Fruit fly (Drosophila melanogaster) whole organism, embryonic: ENCODE data around the gene Tsp29Fa.

Source experiments
- Bteb2 ChIP-seq: fragments of 200-800 bp; sonication (Bioruptor generic); optimal IDR thresholded peaks from 2 replicates; lab custom pipeline; 2016; ENCODE audit warnings: missing biosample characterization, missing genetic modification characterization
- CG10274 ChIP-seq: fragments of 200-800 bp; sonication (Bioruptor generic); optimal IDR thresholded peaks from 3 replicates; lab custom pipeline; 2017; ENCODE audit warnings: missing biosample characterization, mild to moderate bottlenecking, missing genetic modification characterization
- CG10543 ChIP-seq: fragments of 200-800 bp; sonication (Bioruptor generic); optimal IDR thresholded peaks from 3 replicates; lab custom pipeline; 2017; ENCODE audit warnings: missing biosample characterization, mild to moderate bottlenecking, missing genetic modification characterization, moderate library complexity
- CG10959 ChIP-seq: fragments of 200-800 bp; sonication (Bioruptor generic); IDR thresholded peaks from 2 replicates; pipeline ENCODE4 v1.3.6; 2022; ENCODE audit warnings: missing biosample characterization, missing genetic modification characterization
- CG11695 ChIP-seq: fragments of 200-800 bp; sonication (Bioruptor generic); IDR thresholded peaks from 3 replicates; pipeline ENCODE4 v1.3.6; 2022; ENCODE audit warnings: missing biosample characterization, missing genetic modification characterization
- CG12155 ChIP-seq: fragments of 200-800 bp; sonication (Bioruptor generic); optimal IDR thresholded peaks from 3 replicates; lab custom pipeline; 2016; ENCODE audit warnings: missing biosample characterization, missing genetic modification characterization
- CG12236 ChIP-seq: fragments of 200-800 bp; sonication (Bioruptor generic); optimal IDR thresholded peaks from 2 replicates; lab custom pipeline; 2016; ENCODE audit warnings: missing biosample characterization, missing genetic modification characterization
- CG13296 ChIP-seq: fragments of 200-800 bp; sonication (Bioruptor generic); optimal IDR thresholded peaks from 3 replicates; lab custom pipeline; 2018; ENCODE audit warnings: missing biosample characterization, mild to moderate bottlenecking, missing genetic modification characterization
- CG13894 ChIP-seq: fragments of 200-800 bp; sonication (Bioruptor generic); optimal IDR thresholded peaks from 3 replicates; lab custom pipeline; 2018; ENCODE audit warnings: missing biosample characterization, mild to moderate bottlenecking, missing genetic modification characterization, moderate library complexity
- CG15269 ChIP-seq: fragments of 200-800 bp; sonication (Bioruptor generic); optimal IDR thresholded peaks from 2 replicates; lab custom pipeline; 2018; ENCODE audit warnings: missing biosample characterization, mild to moderate bottlenecking, missing genetic modification characterization, moderate library complexity
- CG15601 ChIP-seq: fragments of 200-800 bp; sonication (Bioruptor generic); optimal IDR thresholded peaks from 3 replicates; lab custom pipeline; 2019; ENCODE audit warnings: missing biosample characterization, mild to moderate bottlenecking, missing genetic modification characterization, moderate library complexity
- CG1603 ChIP-seq: fragments of 200-800 bp; sonication (Bioruptor generic); optimal IDR thresholded peaks from 2 replicates; lab custom pipeline; 2019; ENCODE audit warnings: missing biosample characterization, mild to moderate bottlenecking, missing genetic modification characterization, moderate library complexity
- CG1647 ChIP-seq: fragments of 200-800 bp; sonication (Bioruptor generic); optimal IDR thresholded peaks from 3 replicates; lab custom pipeline; 2016; ENCODE audit warnings: missing biosample characterization, missing genetic modification characterization
- CG17328 ChIP-seq: fragments of 200-800 bp; sonication (Bioruptor generic); IDR thresholded peaks from 2 replicates; pipeline ENCODE4 v1.3.6; 2022; ENCODE audit warnings: missing biosample characterization, missing genetic modification characterization
- CG17361 ChIP-seq: fragments of 200-800 bp; sonication (Bioruptor generic); IDR thresholded peaks from 3 replicates; pipeline ENCODE4 v1.3.6; 2022; ENCODE audit warnings: missing biosample characterization, missing genetic modification characterization
- CG1832 ChIP-seq: fragments of 200-800 bp; sonication (Bioruptor generic); optimal IDR thresholded peaks from 2 replicates; lab custom pipeline; 2017; ENCODE audit warnings: missing biosample characterization, mild to moderate bottlenecking, missing genetic modification characterization, inconsistent platforms
- CG2678 ChIP-seq: fragments of 200-800 bp; sonication (Bioruptor generic); optimal IDR thresholded peaks from 3 replicates; lab custom pipeline; 2019; ENCODE audit warnings: missing biosample characterization, mild to moderate bottlenecking, missing genetic modification characterization, moderate library complexity
- CG34376 ChIP-seq: fragments of 200-800 bp; sonication (Bioruptor generic); optimal IDR thresholded peaks from 2 replicates; lab custom pipeline; 2018; ENCODE audit warnings: missing biosample characterization, mild to moderate bottlenecking, missing genetic modification characterization
- CG3838 ChIP-seq: fragments of 200-800 bp; sonication (Bioruptor generic); optimal IDR thresholded peaks from 3 replicates; lab custom pipeline; 2016; ENCODE audit warnings: missing biosample characterization, missing genetic modification characterization
- CG4730 ChIP-seq: fragments of 200-800 bp; sonication (Bioruptor generic); IDR thresholded peaks from 2 replicates; pipeline ENCODE4 v1.3.6; 2022; ENCODE audit warnings: missing biosample characterization, missing genetic modification characterization
- CG4820 ChIP-seq: fragments of 200-800 bp; sonication (Bioruptor generic); optimal IDR thresholded peaks from 3 replicates; lab custom pipeline; 2016; ENCODE audit warnings: missing biosample characterization, missing genetic modification characterization
- CG6272 ChIP-seq: fragments of 200-800 bp; sonication (Bioruptor generic); IDR thresholded peaks from 2 replicates; pipeline ENCODE4 v1.3.6; 2022; ENCODE audit warnings: missing biosample characterization, missing genetic modification characterization
- CG7271 ChIP-seq: fragments of 200-800 bp; sonication (Bioruptor generic); optimal IDR thresholded peaks from 2 replicates; lab custom pipeline; 2018; ENCODE audit warnings: missing biosample characterization, mild to moderate bottlenecking, missing genetic modification characterization, moderate library complexity
- CG8281 ChIP-seq: fragments of 200-800 bp; sonication (Bioruptor generic); optimal IDR thresholded peaks from 2 replicates; lab custom pipeline; 2018; ENCODE audit warnings: missing biosample characterization, mild to moderate bottlenecking, missing genetic modification characterization, moderate library complexity
- CrebB ChIP-seq: fragments of 200-800 bp; sonication (Bioruptor generic); optimal IDR thresholded peaks from 3 replicates; lab custom pipeline; 2018; ENCODE audit warnings: missing biosample characterization, mild to moderate bottlenecking, missing genetic modification characterization
- E2f2 ChIP-seq: fragments of 200-800 bp; sonication (Bioruptor generic); IDR thresholded peaks from 2 replicates; pipeline ENCODE4 v1.3.6; 2022; ENCODE audit warnings: missing biosample characterization, missing genetic modification characterization
- Eip74EF ChIP-seq, 2 experiments: fragments of 200-800 bp in 1 of 2; fragments of >200 bp in 1 of 2; sonication (Bioruptor generic) in 1 of 2; optimal IDR thresholded peaks; 2 replicates each; lab custom pipeline; 2017 to 2019; ENCODE audit warnings: missing biosample characterization in 2 of 2, missing genetic modification characterization in 2 of 2, mild to moderate bottlenecking in 1 of 2, moderate library complexity in 1 of 2
- Fer2 ChIP-seq: fragments of 200-800 bp; sonication (Bioruptor generic); optimal IDR thresholded peaks from 2 replicates; lab custom pipeline; 2018; ENCODE audit warnings: missing biosample characterization, mild to moderate bottlenecking, missing genetic modification characterization, moderate library complexity
- HLH3B ChIP-seq: fragments of 200-800 bp; sonication (Bioruptor generic); IDR thresholded peaks from 2 replicates; pipeline ENCODE4 v1.3.6; 2022; ENCODE audit warnings: missing biosample characterization, missing genetic modification characterization
- Lpt ChIP-seq: fragments of >200 bp; optimal IDR thresholded peaks from 2 replicates; lab custom pipeline; 2018; ENCODE audit warnings: missing biosample characterization, missing genetic modification characterization
- MBD-R2 ChIP-seq: fragments of 200-800 bp; sonication (Bioruptor generic); IDR thresholded peaks from 2 replicates; pipeline ENCODE4 v1.3.6; 2022; ENCODE audit warnings: missing biosample characterization, missing genetic modification characterization
- Nf-YC ChIP-seq: fragments of 200-800 bp; optimal IDR thresholded peaks from 3 replicates; lab custom pipeline; 2019; ENCODE audit warnings: missing biosample characterization, mild to moderate bottlenecking, missing genetic modification characterization, moderate library complexity
- PHDP ChIP-seq: fragments of 200-800 bp; sonication (Bioruptor generic); optimal IDR thresholded peaks from 3 replicates; lab custom pipeline; 2018; ENCODE audit warnings: missing biosample characterization, mild to moderate bottlenecking, missing genetic modification characterization, moderate library complexity
- Pdp1 ChIP-seq, 2 experiments: fragments of 200-800 bp; sonication (Bioruptor generic); optimal IDR thresholded peaks; 3 replicates each; lab custom pipeline; 2016; ENCODE audit warnings: missing biosample characterization in 2 of 2, missing genetic modification characterization in 2 of 2, mild to moderate bottlenecking in 1 of 2, moderate library complexity in 1 of 2
- Ptx1 ChIP-seq: fragments of 200-800 bp; sonication (Bioruptor generic); IDR thresholded peaks from 2 replicates; pipeline ENCODE4 v1.3.6; 2022; ENCODE audit warnings: missing biosample characterization, missing genetic modification characterization
- Side ChIP-seq: fragments of 200-800 bp; sonication (Bioruptor generic); optimal IDR thresholded peaks from 2 replicates; lab custom pipeline; 2016; ENCODE audit warnings: missing biosample characterization, missing genetic modification characterization
- Spps ChIP-seq: fragments of 200-800 bp; sonication (Bioruptor generic); optimal IDR thresholded peaks from 2 replicates; lab custom pipeline; 2018; ENCODE audit warnings: missing biosample characterization, mild to moderate bottlenecking, missing genetic modification characterization
- cg ChIP-seq: fragments of 200-800 bp; sonication (Bioruptor generic); optimal IDR thresholded peaks from 3 replicates; lab custom pipeline; 2019; ENCODE audit warnings: missing biosample characterization, mild to moderate bottlenecking, missing genetic modification characterization, moderate library complexity
- crol ChIP-seq: fragments of 200-800 bp; sonication (Bioruptor generic); IDR thresholded peaks from 2 replicates; pipeline ENCODE4 v1.3.6; 2022; ENCODE audit warnings: missing biosample characterization, missing genetic modification characterization
- exex ChIP-seq: fragments of 200-800 bp; sonication (Bioruptor generic); optimal IDR thresholded peaks from 4 replicates; lab custom pipeline; 2018; ENCODE audit warnings: missing biosample characterization, mild to moderate bottlenecking, missing genetic modification characterization, moderate library complexity
- ind ChIP-seq: fragments of 200-800 bp; sonication (Bioruptor generic); optimal IDR thresholded peaks from 3 replicates; lab custom pipeline; 2016; ENCODE audit warnings: missing biosample characterization, missing genetic modification characterization
- lov ChIP-seq, 2 experiments: fragments of 200-800 bp in 1 of 2; fragments of >200 bp in 1 of 2; sonication (Bioruptor generic) in 1 of 2; IDR thresholded peaks in 1 of 2; optimal IDR thresholded peaks in 1 of 2; 2 replicates in 1 of 2; 3 replicates in 1 of 2; pipeline versions ENCODE4 v1.3.6 to Lab custom; 2017 to 2022; ENCODE audit warnings: missing biosample characterization in 1 of 2, missing genetic modification characterization in 1 of 2
- mirr ChIP-seq: fragments of 200-800 bp; sonication (Bioruptor generic); optimal IDR thresholded peaks from 3 replicates; lab custom pipeline; 2018; ENCODE audit warnings: missing biosample characterization, mild to moderate bottlenecking, missing genetic modification characterization
- mld ChIP-seq: fragments of 200-800 bp; sonication (Bioruptor generic); IDR thresholded peaks from 3 replicates; pipeline ENCODE4 v1.3.6; 2022; ENCODE audit warnings: missing biosample characterization, missing genetic modification characterization; ENCODE audit not compliant: partially characterized antibody
- nau ChIP-seq: fragments of 200-800 bp; sonication (Bioruptor generic); optimal IDR thresholded peaks from 3 replicates; lab custom pipeline; 2017; ENCODE audit warnings: missing biosample characterization, mild to moderate bottlenecking, missing genetic modification characterization, missing genetic modification reagents
- nom ChIP-seq: fragments of 200-800 bp; sonication (Bioruptor generic); optimal IDR thresholded peaks from 2 replicates; lab custom pipeline; 2017; ENCODE audit warnings: missing biosample characterization, missing genetic modification characterization, mild to moderate bottlenecking, moderate library complexity, missing genetic modification reagents
- sd ChIP-seq: fragments of 200-800 bp; sonication (Bioruptor generic); optimal IDR thresholded peaks from 3 replicates; lab custom pipeline; 2018; ENCODE audit warnings: missing biosample characterization, mild to moderate bottlenecking, missing genetic modification characterization, moderate library complexity
- sens-2 ChIP-seq: fragments of 200-800 bp; sonication (Bioruptor generic); IDR thresholded peaks from 2 replicates; pipeline ENCODE4 v1.3.6; 2022; ENCODE audit warnings: missing biosample characterization, missing genetic modification characterization
- sna ChIP-seq: fragments of 200-800 bp; sonication (Bioruptor generic); IDR thresholded peaks from 2 replicates; pipeline ENCODE4 v1.3.6; 2022; ENCODE audit warnings: missing biosample characterization, missing genetic modification characterization; ENCODE audit not compliant: partially characterized antibody
- stc ChIP-seq: fragments of 200-800 bp; sonication (Bioruptor generic); IDR thresholded peaks from 2 replicates; pipeline ENCODE4 v1.3.6; 2022; ENCODE audit warnings: missing biosample characterization, missing genetic modification characterization
- sug ChIP-seq: fragments of 200-800 bp; optimal IDR thresholded peaks from 2 replicates; lab custom pipeline; 2019; ENCODE audit warnings: missing biosample characterization, mild to moderate bottlenecking, missing genetic modification characterization, moderate library complexity

The Tsp29Fa gene

DNA sequence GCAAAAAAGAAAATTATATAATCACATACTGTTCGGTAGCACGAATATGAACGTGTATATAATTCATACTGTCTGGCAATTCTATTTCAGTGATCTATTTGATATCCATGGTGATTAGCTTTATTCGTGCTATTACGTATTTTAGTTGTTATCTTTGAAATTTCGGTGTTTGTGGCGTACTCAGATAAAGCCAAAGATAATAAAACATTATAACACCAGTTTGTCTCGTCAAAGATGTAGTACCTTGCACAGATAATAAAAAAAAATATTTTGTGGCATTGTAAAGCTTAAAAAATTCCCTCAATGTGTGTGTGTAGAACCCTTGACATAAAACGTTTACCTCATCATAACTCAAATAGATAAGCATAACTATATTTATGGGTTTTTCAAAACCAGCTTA lies 14.2 kb downstream of the Tsp29Fa start:
- TF ChIP-seq CG11695 (GFP tag; lab: Robert Waterston, UW) = no peak
- TF ChIP-seq CG17328 (GFP tag; lab: Robert Waterston, UW) = no peak
- TF ChIP-seq CG1603 = no peak
- TF ChIP-seq CG10543 (GFP tag; lab: Kevin White, UChicago) = peak; percentile 38
- no peak for TF ChIP-seq Fer2 (tag; lab: Kevin White, UChicago)
- no peak for TF ChIP-seq ind (GFP tag; lab: Kevin White, UChicago)
- no peak for TF ChIP-seq cg (GFP tag; lab: Kevin White, UChicago)
- TF ChIP-seq stc (GFP tag; lab: Robert Waterston, UW) = no peak
- no peak for TF ChIP-seq sens-2 (GFP tag; lab: Robert Waterston, UW)
- TF ChIP-seq sug (tag; lab: Kevin White, UChicago) = peak; percentile 16
- peak; percentile 50 for TF ChIP-seq exex (tag; lab: Kevin White, UChicago)
- no peak for TF ChIP-seq CrebB (tag; lab: Kevin White, UChicago)
- TF ChIP-seq CG12155 (GFP tag; lab: Kevin White, UChicago) = no peak
- no peak for TF ChIP-seq CG15601
- TF ChIP-seq CG2678 = peak; percentile 47
- TF ChIP-seq Side (GFP tag; lab: Kevin White, UChicago) = no peak
- TF ChIP-seq E2f2 (GFP tag; lab: Robert Waterston, UW) = no peak
- TF ChIP-seq Pdp1 (GFP tag; optimal IDR thresholded peaks at IDR 0.05; lab: Kevin White, UChicago) = peak in 1 of 2 experiments; percentile 88
- TF ChIP-seq CG3838 = no peak
- no peak for TF ChIP-seq CG10274 (GFP tag; lab: Kevin White, UChicago)
- TF ChIP-seq lov (optimal IDR thresholded peaks at IDR 0.05; lab: Kevin White, UChicago) = no peak
- TF ChIP-seq lov (GFP tag; IDR thresholded peaks at IDR 0.05; lab: Robert Waterston, UW) = no peak
- TF ChIP-seq CG10959 (GFP tag; lab: Robert Waterston, UW) = no peak
- no peak for TF ChIP-seq HLH3B (GFP tag; lab: Robert Waterston, UW)
- no peak for TF ChIP-seq Bteb2
- TF ChIP-seq Spps (tag; lab: Kevin White, UChicago) = no peak
- TF ChIP-seq Nf-YC = peak; percentile 25
- TF ChIP-seq PHDP (tag; lab: Kevin White, UChicago) = peak; percentile 3
- peak; percentile 35 for TF ChIP-seq mirr (GFP tag; lab: Kevin White, UChicago)
- no peak for TF ChIP-seq Ptx1 (GFP tag; lab: Robert Waterston, UW)
- peak; percentile 0 for TF ChIP-seq CG34376 (GFP tag; lab: Kevin White, UChicago)
- no peak for TF ChIP-seq CG1647
- no peak for TF ChIP-seq CG4820 (GFP tag; lab: Kevin White, UChicago)
- TF ChIP-seq CG17361 = no peak
- TF ChIP-seq CG1832 = no peak
- no peak for TF ChIP-seq crol (GFP tag; lab: Robert Waterston, UW)
- TF ChIP-seq nom (GFP tag; lab: Kevin White, UChicago) = no peak
- no peak for TF ChIP-seq sna (GFP tag; lab: Robert Waterston, UW)
- no peak for TF ChIP-seq CG12236 (GFP tag; lab: Kevin White, UChicago)
- peak; percentile 58 for TF ChIP-seq CG13894 (tag; lab: Kevin White, UChicago)
- no peak for TF ChIP-seq Lpt (GFP tag; lab: Kevin White, UChicago)
- TF ChIP-seq MBD-R2 = no peak
- TF ChIP-seq CG4730 (GFP tag; lab: Robert Waterston, UW) = no peak
- no peak for TF ChIP-seq mld (GFP tag; lab: Robert Waterston, UW)
- no peak for TF ChIP-seq nau (GFP tag; lab: Kevin White, UChicago)
- TF ChIP-seq sd (tag; lab: Kevin White, UChicago) = peak; percentile 29
- TF ChIP-seq CG8281 (tag; lab: Kevin White, UChicago) = no peak
- peak; percentile 5 for TF ChIP-seq CG15269
- TF ChIP-seq CG6272 (GFP tag; lab: Robert Waterston, UW) = no peak
- no peak for TF ChIP-seq Eip74EF (GFP tag; optimal IDR thresholded peaks at IDR 0.05; lab: Kevin White, UChicago)
- TF ChIP-seq CG7271 (tag; lab: Kevin White, UChicago) = no peak
- TF ChIP-seq CG13296 (GFP tag; lab: Kevin White, UChicago) = peak; percentile 54
